Worm (Caenorhabditis elegans): ENCODE measurements around the gene fbxb-117.

The fbxb-117 gene

DNA sequence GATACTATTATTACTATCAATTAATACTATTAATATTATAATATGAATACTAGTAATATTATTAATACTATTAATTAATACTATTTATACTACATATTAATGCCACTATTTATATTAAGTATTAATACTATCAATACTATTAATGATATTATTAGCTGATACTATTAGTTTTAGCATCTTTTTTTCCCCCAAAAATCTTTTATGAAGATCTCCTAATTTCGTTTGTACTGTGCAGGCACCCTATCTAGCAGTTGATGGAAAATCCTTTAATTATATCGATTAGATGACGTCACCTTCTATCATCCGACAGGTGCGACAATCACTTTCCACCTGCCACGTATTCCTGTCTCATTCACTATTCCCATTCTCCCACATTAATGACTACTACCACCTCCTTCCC, 46.8 kb downstream of the fbxb-117 start, which contains the start of gene fbxb-65:
Gene fbxb-65 (plus strand): TSS at position 301 of the 400 bp plus-strand sequence.
- TF ChIP-seq unc-62 (GFP tag; optimal IDR thresholded peaks at IDR 0.05), result no peak

All from whole organism, dauer.